Worm (Caenorhabditis elegans) whole organism, L4 larva: ENCODE results near the gene T06F4.1.

Experiments used
- D1046.2 ChIP-seq: fragments of 200-800 bp; sonication (Bioruptor generic); IDR thresholded peaks from 2 replicates; pipeline ENCODE4 v1.3.6; 2022; ENCODE audit warnings: missing genetic modification characterization, missing compliant biosample characterization
- F10B5.3 ChIP-seq: sonication (generic microtip); optimal IDR thresholded peaks from 2 replicates; lab custom pipeline; 2016; ENCODE audit warnings: mild to moderate bottlenecking, missing genetic modification characterization, missing compliant biosample characterization
- F26F4.8 ChIP-seq: fragments of 200-800 bp; sonication (Bioruptor generic); conservative IDR thresholded peaks from 2 replicates; pipeline ENCODE4 v1.3.6; 2022; ENCODE audit warnings: missing genetic modification characterization, missing compliant biosample characterization
- F37D6.2 ChIP-seq: sonication (generic microtip); optimal IDR thresholded peaks from 2 replicates; lab custom pipeline; 2016; ENCODE audit warnings: mild to moderate bottlenecking, missing genetic modification characterization, missing compliant biosample characterization
- F44E2.7 ChIP-seq: fragments of 200-800 bp; sonication (Bioruptor generic); IDR thresholded peaks from 2 replicates; pipeline ENCODE4 v2.1.2; 2022; ENCODE audit warnings: missing genetic modification characterization, missing compliant biosample characterization
- T26A8.4 ChIP-seq: fragments of 200-800 bp; sonication (Bioruptor generic); IDR thresholded peaks from 2 replicates; pipeline ENCODE4 v1.3.6; 2022; ENCODE audit warnings: missing genetic modification characterization, missing compliant biosample characterization
- ZK337.2 ChIP-seq: fragments of 200-800 bp; sonication (Bioruptor generic); IDR thresholded peaks from 2 replicates; pipeline ENCODE4 v1.3.6; 2022; ENCODE audit warnings: missing genetic modification reagents, missing genetic modification characterization, missing compliant biosample characterization
- ZK546.5 ChIP-seq, 2 experiments: sonication (generic microtip); optimal IDR thresholded peaks; 2 replicates each; lab custom pipeline; 2017; ENCODE audit warnings: missing biosample characterization in 2 of 2, missing genetic modification characterization in 2 of 2
- aha-1 ChIP-seq: fragments of 150-350 bp; peaks from one replicate; lab custom pipeline; 2014; ENCODE audit warnings: missing biosample characterization, missing genetic modification characterization
- attf-4 ChIP-seq: sonication (generic microtip); optimal IDR thresholded peaks from 3 replicates; lab custom pipeline; 2017; ENCODE audit warnings: missing biosample characterization, missing genetic modification characterization
- ceh-44 ChIP-seq: fragments of 200-800 bp; sonication (Bioruptor generic); IDR thresholded peaks from 2 replicates; pipeline ENCODE4 v1.3.6; 2022; ENCODE audit warnings: missing genetic modification reagents, missing genetic modification characterization, missing compliant biosample characterization
- ces-1 ChIP-seq: fragments of 150-350 bp; sonication (generic microtip); optimal IDR thresholded peaks from 4 replicates; lab custom pipeline; 2014; ENCODE audit warnings: missing biosample characterization, missing genetic modification reagents, missing genetic modification characterization
- cey-2 ChIP-seq: sonication (generic microtip); optimal IDR thresholded peaks from 3 replicates; lab custom pipeline; 2017; ENCODE audit warnings: missing genetic modification characterization, mild to moderate bottlenecking, missing compliant biosample characterization, antibody characterized with exemption, borderline replicate concordance; ENCODE audit not compliant: insufficient read depth
- ctbp-1 ChIP-seq: fragments of 200-800 bp; sonication (Bioruptor generic); IDR thresholded peaks from 2 replicates; pipeline ENCODE4 v1.3.6; 2022; ENCODE audit warnings: missing genetic modification reagents, missing genetic modification characterization, missing compliant biosample characterization
- daf-8 ChIP-seq: fragments of 200-800 bp; sonication (Bioruptor generic); IDR thresholded peaks from 2 replicates; pipeline ENCODE4 v1.3.6; 2022; ENCODE audit warnings: missing genetic modification characterization, missing compliant biosample characterization
- dmd-6 ChIP-seq: fragments of 200-800 bp; sonication (Bioruptor generic); IDR thresholded peaks from 2 replicates; pipeline ENCODE4 v1.3.6; 2022; ENCODE audit warnings: missing genetic modification reagents, missing genetic modification characterization, missing compliant biosample characterization
- dve-1 ChIP-seq: sonication (generic microtip); optimal IDR thresholded peaks from 2 replicates; lab custom pipeline; 2017; ENCODE audit warnings: antibody characterized with exemption, mild to moderate bottlenecking, missing genetic modification characterization, missing compliant biosample characterization; ENCODE audit not compliant: insufficient read depth
- egl-43 ChIP-seq: fragments of 200-800 bp; sonication (Bioruptor generic); IDR thresholded peaks from 2 replicates; pipeline ENCODE4 v1.3.6; 2022; ENCODE audit warnings: missing genetic modification reagents, missing genetic modification characterization, missing compliant biosample characterization
- fos-1 ChIP-seq: fragments of 150-350 bp; optimal IDR thresholded peaks from 2 replicates; lab custom pipeline; 2014; ENCODE audit warnings: missing biosample characterization, missing genetic modification characterization
- gei-8 ChIP-seq: fragments of 200-800 bp; sonication (Bioruptor generic); optimal IDR thresholded peaks from 2 replicates; lab custom pipeline; 2018; ENCODE audit warnings: mild to moderate bottlenecking, missing genetic modification characterization, missing compliant biosample characterization
- hif-1 ChIP-seq, 2 experiments: sonication (generic microtip); optimal IDR thresholded peaks; 2 replicates each; lab custom pipeline; 2016 to 2017; ENCODE audit warnings: missing compliant biosample characterization in 2 of 2, missing genetic modification characterization in 2 of 2, missing genetic modification reagents in 2 of 2, missing genotype in 2 of 2, mild to moderate bottlenecking in 1 of 2
- hlh-11 ChIP-seq: fragments of 200-800 bp; sonication (Bioruptor generic); optimal IDR thresholded peaks from 2 replicates; lab custom pipeline; 2018; ENCODE audit warnings: mild to moderate bottlenecking, missing genetic modification characterization, missing compliant biosample characterization
- hlh-30 ChIP-seq: sonication (generic microtip); optimal IDR thresholded peaks from 2 replicates; lab custom pipeline; 2017; ENCODE audit warnings: antibody characterized with exemption, mild to moderate bottlenecking, missing genetic modification characterization, missing compliant biosample characterization; ENCODE audit not compliant: insufficient read depth
- lin-13 ChIP-seq: fragments of 150-350 bp; optimal IDR thresholded peaks from 2 replicates; lab custom pipeline; 2014; ENCODE audit warnings: missing biosample characterization, missing genetic modification reagents, missing genetic modification characterization
- lsy-2 ChIP-seq, 2 experiments: fragments of 150-350 bp in 1 of 2; sonication (generic microtip) in 1 of 2; optimal IDR thresholded peaks; 2 replicates each; lab custom pipeline; 2014 to 2017; ENCODE audit warnings: missing biosample characterization in 2 of 2, missing genetic modification characterization in 2 of 2
- mxl-2 ChIP-seq: fragments of 200-800 bp; sonication (Bioruptor generic); conservative IDR thresholded peaks from 2 replicates; pipeline ENCODE4 v1.3.6; 2022; ENCODE audit warnings: missing genetic modification reagents, missing genetic modification characterization, missing compliant biosample characterization
- mxl-3 ChIP-seq: fragments of 200-800 bp; sonication (Bioruptor generic); optimal IDR thresholded peaks from 2 replicates; lab custom pipeline; 2018; ENCODE audit warnings: mild to moderate bottlenecking, missing genetic modification characterization, missing compliant biosample characterization
- nhr-102 ChIP-seq: sonication (generic microtip); optimal IDR thresholded peaks from 2 replicates; lab custom pipeline; 2016; ENCODE audit warnings: mild to moderate bottlenecking, missing genetic modification characterization, moderate library complexity, missing compliant biosample characterization
- nhr-11 ChIP-seq: fragments of 150-350 bp; optimal IDR thresholded peaks from 2 replicates; lab custom pipeline; 2014; ENCODE audit warnings: missing biosample characterization, missing genetic modification characterization
- nhr-25 ChIP-seq: sonication (generic microtip); optimal IDR thresholded peaks from 2 replicates; lab custom pipeline; 2017; ENCODE audit warnings: missing genetic modification characterization, mild to moderate bottlenecking, missing compliant biosample characterization, antibody characterized with exemption, moderate library complexity, borderline replicate concordance; ENCODE audit not compliant: insufficient read depth
- nhr-28 ChIP-seq: fragments of 150-350 bp; optimal IDR thresholded peaks from 2 replicates; lab custom pipeline; 2014; ENCODE audit warnings: missing biosample characterization, missing genetic modification characterization
- nhr-41 ChIP-seq: fragments of 200-800 bp; sonication (Bioruptor generic); IDR thresholded peaks from 2 replicates; pipeline ENCODE4 v1.3.6; 2022; ENCODE audit warnings: missing genetic modification reagents, missing genetic modification characterization, missing compliant biosample characterization
- nhr-48 ChIP-seq: sonication (generic microtip); optimal IDR thresholded peaks from 2 replicates; lab custom pipeline; 2016; ENCODE audit warnings: mild to moderate bottlenecking, missing genetic modification characterization, missing compliant biosample characterization
- nhr-6 ChIP-seq: fragments of 150-350 bp; optimal IDR thresholded peaks from 2 replicates; lab custom pipeline; 2014; ENCODE audit warnings: missing biosample characterization, missing genetic modification characterization
- nhr-77 ChIP-seq: fragments of 150-350 bp; optimal IDR thresholded peaks from 2 replicates; lab custom pipeline; 2014; ENCODE audit warnings: missing biosample characterization, missing genetic modification characterization
- php-3 ChIP-seq: fragments of 200-800 bp; sonication (Bioruptor generic); IDR thresholded peaks from 2 replicates; pipeline ENCODE4 v1.3.6; 2022; ENCODE audit warnings: missing genetic modification reagents, missing genetic modification characterization, missing compliant biosample characterization
- pqm-1 ChIP-seq: sonication (generic microtip); optimal IDR thresholded peaks from 2 replicates; lab custom pipeline; 2017; ENCODE audit warnings: missing biosample characterization, missing genetic modification characterization
- rbr-2 ChIP-seq: sonication (generic microtip); optimal IDR thresholded peaks from 2 replicates; lab custom pipeline; 2016; ENCODE audit warnings: missing genotype, missing genetic modification characterization, missing compliant biosample characterization
- set-16 ChIP-seq: fragments of 200-800 bp; sonication (Bioruptor generic); IDR thresholded peaks from 2 replicates; pipeline ENCODE4 v1.3.6; 2022; ENCODE audit warnings: missing genetic modification reagents, missing genetic modification characterization, missing compliant biosample characterization
- snpc-1.2 ChIP-seq: fragments of 200-800 bp; sonication (Bioruptor generic); IDR thresholded peaks from 2 replicates; pipeline ENCODE4 v1.3.6; 2022; ENCODE audit warnings: missing genetic modification reagents, missing genetic modification characterization, missing compliant biosample characterization
- snpc-4 ChIP-seq: fragments of 150-350 bp; optimal IDR thresholded peaks from 2 replicates; lab custom pipeline; 2014; ENCODE audit warnings: missing biosample characterization, missing genetic modification characterization
- unc-62 ChIP-seq, 3 experiments: fragments of 150-350 bp in 1 of 3; sonication (generic microtip); optimal IDR thresholded peaks in 2 of 3; peaks in 1 of 3; 1 replicate in 1 of 3; 2 replicates in 2 of 3; lab custom pipeline; 2014 to 2017; ENCODE audit warnings: missing biosample characterization in 3 of 3, missing genetic modification characterization in 3 of 3, missing genetic modification reagents in 3 of 3, missing genotype in 1 of 3
- vab-7 ChIP-seq: fragments of 200-800 bp; sonication (Bioruptor generic); IDR thresholded peaks from 2 replicates; pipeline ENCODE4 v1.3.6; 2022; ENCODE audit warnings: missing genetic modification reagents, missing genetic modification characterization, missing compliant biosample characterization
- zag-1 ChIP-seq: fragments of 150-350 bp; optimal IDR thresholded peaks from 2 replicates; lab custom pipeline; 2014; ENCODE audit warnings: missing biosample characterization, missing genetic modification characterization
- ztf-7 ChIP-seq: fragments of 150-350 bp; optimal IDR thresholded peaks from 2 replicates; lab custom pipeline; 2014; ENCODE audit warnings: missing biosample characterization, missing genetic modification characterization

The T06F4.1 gene

ce11 chrX:4061968-4062367 is 17.2 kb downstream of the T06F4.1 start:
- TF ChIP-seq ces-1 (GFP tag; lab: Kevin White, UChicago), result no peak
- TF ChIP-seq rbr-2, result no peak
- no peak for TF ChIP-seq nhr-41 (GFP tag; lab: Robert Waterston, UW)
- no peak for TF ChIP-seq nhr-25 (tag; lab: Kevin White, UChicago)
- peak; percentile 85 for TF ChIP-seq set-16
- no peak for TF ChIP-seq daf-8 (GFP tag; lab: Robert Waterston, UW)
- TF ChIP-seq nhr-28 (tag; lab: Kevin White, UChicago), result no peak
- TF ChIP-seq lin-13 (GFP tag; lab: Kevin White, UChicago), result no peak

- TF ChIP-seq mxl-2 (GFP tag; lab: Robert Waterston, UW), result no peak
- no peak for TF ChIP-seq attf-4
- TF ChIP-seq T26A8.4 (GFP tag; lab: Robert Waterston, UW), result no peak
- no peak for TF ChIP-seq ztf-7
- no peak for TF ChIP-seq set-16
- TF ChIP-seq F37D6.2 (tag; lab: Kevin White, UChicago), result no peak
- peak; percentile 74 for TF ChIP-seq aha-1 (tag; lab: Kevin White, UChicago)
- TF ChIP-seq daf-8 (GFP tag; lab: Robert Waterston, UW), result no peak
- no peak for TF ChIP-seq snpc-1.2 (GFP tag; lab: Robert Waterston, UW)
- TF ChIP-seq nhr-102 (tag; lab: Kevin White, UChicago), result peak; percentile 16
These were observed 57.2 kb downstream of the T06F4.1 start, which contains the start of gene acr-10 for ce11 chrX:4021967-4022366. Gene acr-10, plus strand, starts transcription at chrX:4022267.

ce11 chrX:4018566-4019182 is 60.5 kb downstream of the T06F4.1 start:
- TF ChIP-seq F10B5.3 (tag; lab: Kevin White, UChicago), result no peak
- no peak for TF ChIP-seq fos-1
- peak; percentile 98 for TF ChIP-seq nhr-28 (tag; lab: Kevin White, UChicago)
- TF ChIP-seq hlh-11 (tag; lab: Kevin White, UChicago), result peak; percentile 86
- TF ChIP-seq dve-1 (tag; lab: Kevin White, UChicago), result peak; percentile 83
- no peak for TF ChIP-seq cey-2 (tag; lab: Kevin White, UChicago)
- peak; percentile 83 for TF ChIP-seq nhr-77 (tag; lab: Kevin White, UChicago)
- TF ChIP-seq D1046.2 (GFP tag; lab: Robert Waterston, UW), result no peak
- TF ChIP-seq hlh-30, result peak; percentile 82
- TF ChIP-seq ZK337.2 (GFP tag; lab: Robert Waterston, UW), result no peak
- peak; percentile 93 for TF ChIP-seq aha-1 (tag; lab: Kevin White, UChicago)
- peak; percentile 53 for TF ChIP-seq pqm-1 (tag; lab: Kevin White, UChicago)
- TF ChIP-seq zag-1 (tag; lab: Kevin White, UChicago), result no peak
- TF ChIP-seq nhr-6 (tag; lab: Kevin White, UChicago), result peak; percentile 28
- TF ChIP-seq dmd-6 (GFP tag; lab: Robert Waterston, UW), result peak; percentile 68
- TF ChIP-seq lsy-2 (tag; optimal IDR thresholded peaks at IDR 0.05; lab: Kevin White, UChicago), result peak in 1 of 2 experiments; percentile 6
- no peak for TF ChIP-seq mxl-3 (GFP tag; lab: Kevin White, UChicago)
- peak in 1 of 2 experiments; percentile 79 for TF ChIP-seq unc-62 (GFP tag; optimal IDR thresholded peaks at IDR 0.05 in 1 of 2; lab: Kevin White, UChicago)
- TF ChIP-seq unc-62 (tag; optimal IDR thresholded peaks at IDR 0.05; lab: Kevin White, UChicago), result no peak
- TF ChIP-seq ZK546.5 (tag; optimal IDR thresholded peaks at IDR 0.05; lab: Kevin White, UChicago), result no peak
- no peak for TF ChIP-seq snpc-4 (tag; lab: Kevin White, UChicago)
- no peak for TF ChIP-seq egl-43 (GFP tag; lab: Robert Waterston, UW)
- no peak for TF ChIP-seq ctbp-1 (GFP tag; lab: Robert Waterston, UW)
- TF ChIP-seq rbr-2, result no peak
- TF ChIP-seq F44E2.7 (GFP tag; lab: Robert Waterston, UW), result no peak
- no peak for TF ChIP-seq nhr-11 (tag; lab: Kevin White, UChicago)
- TF ChIP-seq php-3, result 0 out of 2 replicates have a peak, but pooled peaks have one; percentile 24
- TF ChIP-seq hif-1 (tag; optimal IDR thresholded peaks at IDR 0.05; lab: Kevin White, UChicago), result peak in 1 of 2 experiments; percentile 34
- peak; percentile 64 for TF ChIP-seq nhr-48
- no peak for TF ChIP-seq F26F4.8 (GFP tag; lab: Robert Waterston, UW)
- no peak for TF ChIP-seq attf-4
- TF ChIP-seq vab-7 (GFP tag; lab: Robert Waterston, UW), result no peak
- peak; percentile 35 for TF ChIP-seq gei-8
- TF ChIP-seq ceh-44, result no peak
